Fruit fly (Drosophila melanogaster) whole organism, embryonic: ENCODE measurements around the gene sra.
A peak's percentile ranks its signal among the peaks of the same experiment; 100 is the strongest.

Experiments used
- Asciz ChIP-seq: fragments of 200-800 bp; sonication (Bioruptor generic); optimal IDR thresholded peaks from 2 replicates; lab custom pipeline; 2017; ENCODE audit warnings: missing biosample characterization, mild to moderate bottlenecking, missing genetic modification characterization, missing genetic modification reagents
- Blimp-1 ChIP-seq: fragments of 200-800 bp; sonication (Bioruptor generic); optimal IDR thresholded peaks from 3 replicates; lab custom pipeline; 2018; ENCODE audit warnings: missing biosample characterization, missing genetic modification characterization, mild to moderate bottlenecking, moderate library complexity, missing genetic modification reagents
- CG10543 ChIP-seq: fragments of 200-800 bp; sonication (Bioruptor generic); optimal IDR thresholded peaks from 3 replicates; lab custom pipeline; 2017; ENCODE audit warnings: missing biosample characterization, mild to moderate bottlenecking, missing genetic modification characterization, moderate library complexity
- CG12391 ChIP-seq: fragments of 200-800 bp; sonication (Bioruptor generic); optimal IDR thresholded peaks from 3 replicates; lab custom pipeline; 2018; ENCODE audit warnings: missing biosample characterization, mild to moderate bottlenecking, missing genetic modification characterization, moderate library complexity
- CG12659 ChIP-seq: fragments of 200-800 bp; sonication (Bioruptor generic); optimal IDR thresholded peaks from 3 replicates; lab custom pipeline; 2017; ENCODE audit warnings: mild to moderate bottlenecking, missing biosample characterization, missing genetic modification reagents, missing genetic modification characterization
- CG13123 ChIP-seq: fragments of 200-800 bp; sonication (Bioruptor generic); optimal IDR thresholded peaks from 2 replicates; lab custom pipeline; 2016; ENCODE audit warnings: missing biosample characterization, missing genetic modification characterization
- CG1603 ChIP-seq: fragments of 200-800 bp; sonication (Bioruptor generic); optimal IDR thresholded peaks from 2 replicates; lab custom pipeline; 2019; ENCODE audit warnings: missing biosample characterization, mild to moderate bottlenecking, missing genetic modification characterization, moderate library complexity
- CG18599 ChIP-seq: fragments of 200-800 bp; sonication (Bioruptor generic); optimal IDR thresholded peaks from 3 replicates; lab custom pipeline; 2017; ENCODE audit warnings: missing biosample characterization, missing genetic modification characterization, mild to moderate bottlenecking, moderate library complexity, missing genetic modification reagents
- CG18764 ChIP-seq: fragments of 200-800 bp; sonication (Bioruptor generic); optimal IDR thresholded peaks from 3 replicates; lab custom pipeline; 2016; ENCODE audit warnings: missing biosample characterization, missing genetic modification characterization
- CG2875 ChIP-seq: fragments of 200-800 bp; sonication (Bioruptor generic); optimal IDR thresholded peaks from 2 replicates; lab custom pipeline; 2017; ENCODE audit warnings: missing biosample characterization, mild to moderate bottlenecking, missing genetic modification characterization, missing genetic modification reagents
- CG4617 ChIP-seq: fragments of 200-800 bp; sonication (Bioruptor generic); optimal IDR thresholded peaks from 3 replicates; lab custom pipeline; 2016; ENCODE audit warnings: missing biosample characterization, missing genetic modification characterization, borderline replicate concordance
- CG7357 ChIP-seq: fragments of 200-800 bp; sonication (Bioruptor generic); IDR thresholded peaks from 3 replicates; pipeline ENCODE4 v1.3.6; 2022; ENCODE audit warnings: missing biosample characterization, missing genetic modification characterization
- CG8765 ChIP-seq: fragments of 200-800 bp; sonication (Bioruptor generic); IDR thresholded peaks from 2 replicates; pipeline ENCODE4 v1.3.6; 2022; ENCODE audit warnings: missing biosample characterization, missing genetic modification characterization
- CG9817 ChIP-seq: fragments of 200-800 bp; sonication (Bioruptor generic); optimal IDR thresholded peaks from 2 replicates; lab custom pipeline; 2018; ENCODE audit warnings: missing biosample characterization, mild to moderate bottlenecking, missing genetic modification characterization, moderate library complexity
- CTCF ChIP-seq: fragments of 200-800 bp; sonication (Bioruptor generic); optimal IDR thresholded peaks from 2 replicates; lab custom pipeline; 2017; ENCODE audit warnings: missing biosample characterization, mild to moderate bottlenecking, missing genetic modification characterization, moderate library complexity
- CrebB ChIP-seq: fragments of 200-800 bp; sonication (Bioruptor generic); optimal IDR thresholded peaks from 3 replicates; lab custom pipeline; 2018; ENCODE audit warnings: missing biosample characterization, mild to moderate bottlenecking, missing genetic modification characterization
- Doc2 ChIP-seq: fragments of 200-800 bp; sonication (Bioruptor generic); IDR thresholded peaks from 2 replicates; pipeline ENCODE4 v1.3.6; 2022; ENCODE audit warnings: missing biosample characterization, missing genetic modification characterization
- GATAe ChIP-seq: fragments of 200-800 bp; sonication (Bioruptor generic); conservative IDR thresholded peaks from 2 replicates; pipeline ENCODE4 v1.3.6; 2022; ENCODE audit warnings: missing biosample characterization, missing genetic modification characterization
- Hand ChIP-seq: fragments of 200-800 bp; sonication (Bioruptor generic); optimal IDR thresholded peaks from 2 replicates; lab custom pipeline; 2017; ENCODE audit warnings: mild to moderate bottlenecking, missing biosample characterization, missing genetic modification reagents, missing genetic modification characterization
- Hr78 ChIP-seq, 2 experiments: fragments of 200-800 bp in 1 of 2; fragments of >200 bp in 1 of 2; sonication (Bioruptor generic) in 1 of 2; optimal IDR thresholded peaks; 2 replicates each; lab custom pipeline; 2017 to 2019; ENCODE audit warnings: missing biosample characterization in 2 of 2, missing genetic modification characterization in 2 of 2, mild to moderate bottlenecking in 1 of 2, moderate library complexity in 1 of 2
- Lhr ChIP-seq: fragments of 200-800 bp; sonication (Bioruptor generic); optimal IDR thresholded peaks from 3 replicates; lab custom pipeline; 2017; ENCODE audit warnings: mild to moderate bottlenecking, missing biosample characterization, missing genetic modification reagents, missing genetic modification characterization
- NC2β ChIP-seq: fragments of 200-800 bp; sonication (Bioruptor generic); optimal IDR thresholded peaks from 2 replicates; lab custom pipeline; 2016; ENCODE audit warnings: missing biosample characterization, missing genetic modification characterization
- NFAT ChIP-seq: fragments of 200-800 bp; sonication (Bioruptor generic); IDR thresholded peaks from 2 replicates; pipeline ENCODE4 v1.3.6; 2022; ENCODE audit warnings: missing biosample characterization, missing genetic modification characterization
- Nf-YB ChIP-seq: fragments of 200-800 bp; sonication (Bioruptor generic); optimal IDR thresholded peaks from 3 replicates; lab custom pipeline; 2019; ENCODE audit warnings: missing biosample characterization, mild to moderate bottlenecking, missing genetic modification characterization, moderate library complexity
- Rfx ChIP-seq: fragments of 200-800 bp; sonication (Bioruptor generic); IDR thresholded peaks from 2 replicates; pipeline ENCODE4 v1.3.6; 2022; ENCODE audit warnings: missing biosample characterization, missing genetic modification characterization
- Rx ChIP-seq: fragments of 200-800 bp; sonication (Bioruptor generic); IDR thresholded peaks from 2 replicates; pipeline ENCODE4 v1.3.6; 2022; ENCODE audit warnings: missing biosample characterization, missing genetic modification characterization
- Spps ChIP-seq: fragments of 200-800 bp; sonication (Bioruptor generic); optimal IDR thresholded peaks from 2 replicates; lab custom pipeline; 2018; ENCODE audit warnings: missing biosample characterization, mild to moderate bottlenecking, missing genetic modification characterization
- Taf1 ChIP-seq: fragments of 200-800 bp; sonication (Bioruptor generic); IDR thresholded peaks from 2 replicates; pipeline ENCODE4 v1.3.6; 2022; ENCODE audit warnings: missing biosample characterization, missing genetic modification characterization
- ato ChIP-seq: fragments of 200-800 bp; sonication (Bioruptor generic); IDR thresholded peaks from 2 replicates; pipeline ENCODE4 v1.3.6; 2022; ENCODE audit warnings: missing biosample characterization, missing genetic modification characterization; ENCODE audit not compliant: partially characterized antibody
- bab2 ChIP-seq: fragments of 200-800 bp; sonication (Bioruptor generic); optimal IDR thresholded peaks from 2 replicates; lab custom pipeline; 2016; ENCODE audit warnings: missing biosample characterization, missing genetic modification characterization
- bigmax ChIP-seq: fragments of 200-800 bp; sonication (Bioruptor generic); optimal IDR thresholded peaks from 2 replicates; lab custom pipeline; 2018; ENCODE audit warnings: missing biosample characterization, mild to moderate bottlenecking, missing genetic modification characterization
- chinmo ChIP-seq: fragments of 200-800 bp; sonication (Bioruptor generic); IDR thresholded peaks from 4 replicates; pipeline ENCODE4 v1.3.6; 2022; ENCODE audit warnings: missing biosample characterization, missing genetic modification characterization; ENCODE audit not compliant: partially characterized antibody
- chn ChIP-seq: fragments of 200-800 bp; sonication (Bioruptor generic); optimal IDR thresholded peaks from 2 replicates; lab custom pipeline; 2016; ENCODE audit warnings: missing biosample characterization, missing genetic modification characterization
- crp ChIP-seq, 2 experiments: fragments of 200-800 bp; sonication (Bioruptor generic); optimal IDR thresholded peaks; 2 replicates in 1 of 2; 3 replicates in 1 of 2; lab custom pipeline; 2017; ENCODE audit warnings: missing biosample characterization in 2 of 2, missing genetic modification characterization in 2 of 2, mild to moderate bottlenecking in 1 of 2, moderate library complexity in 1 of 2
- cwo ChIP-seq: fragments of 200-800 bp; sonication (Bioruptor generic); optimal IDR thresholded peaks from 3 replicates; lab custom pipeline; 2017; ENCODE audit warnings: missing biosample characterization, missing genetic modification characterization, mild to moderate bottlenecking, moderate library complexity, missing genetic modification reagents
- da ChIP-seq: fragments of 200-800 bp; sonication (Bioruptor generic); optimal IDR thresholded peaks from 2 replicates; lab custom pipeline; 2016; ENCODE audit warnings: missing biosample characterization, missing genetic modification characterization
- knrl ChIP-seq: fragments of 200-800 bp; sonication (Bioruptor generic); IDR thresholded peaks from 3 replicates; pipeline ENCODE4 v1.3.6; 2022; ENCODE audit warnings: missing biosample characterization, missing genetic modification characterization; ENCODE audit not compliant: partially characterized antibody
- maf-S ChIP-seq: fragments of 200-800 bp; sonication (Bioruptor generic); optimal IDR thresholded peaks from 2 replicates; lab custom pipeline; 2016; ENCODE audit warnings: missing biosample characterization, missing genetic modification characterization
- mam ChIP-seq: fragments of 200-800 bp; sonication (Bioruptor generic); optimal IDR thresholded peaks from 3 replicates; lab custom pipeline; 2016; ENCODE audit warnings: missing biosample characterization, missing genetic modification characterization
- nerfin-2 ChIP-seq: fragments of 200-800 bp; sonication (Bioruptor generic); IDR thresholded peaks from 2 replicates; pipeline ENCODE4 v1.3.6; 2022; ENCODE audit warnings: missing biosample characterization, missing genetic modification characterization; ENCODE audit not compliant: partially characterized antibody
- oc ChIP-seq: fragments of 200-800 bp; sonication (Bioruptor generic); optimal IDR thresholded peaks from 2 replicates; lab custom pipeline; 2018; ENCODE audit warnings: missing biosample characterization, mild to moderate bottlenecking, missing genetic modification characterization, moderate library complexity
- p53 ChIP-seq: fragments of 200-800 bp; sonication (Bioruptor generic); optimal IDR thresholded peaks from 2 replicates; lab custom pipeline; 2016; ENCODE audit warnings: missing biosample characterization, missing genetic modification characterization
- ranshi ChIP-seq: fragments of 200-800 bp; sonication (Bioruptor generic); IDR thresholded peaks from 2 replicates; pipeline ENCODE4 v1.3.6; 2022; ENCODE audit warnings: missing biosample characterization, missing genetic modification characterization
- run ChIP-seq: fragments of 200-800 bp; sonication (Bioruptor generic); optimal IDR thresholded peaks from 3 replicates; lab custom pipeline; 2018; ENCODE audit warnings: missing biosample characterization, mild to moderate bottlenecking, missing genetic modification characterization
- sna ChIP-seq: fragments of 200-800 bp; sonication (Bioruptor generic); IDR thresholded peaks from 2 replicates; pipeline ENCODE4 v1.3.6; 2022; ENCODE audit warnings: missing biosample characterization, missing genetic modification characterization; ENCODE audit not compliant: partially characterized antibody
- ssp ChIP-seq: fragments of 200-800 bp; sonication (Bioruptor generic); IDR thresholded peaks from 2 replicates; pipeline ENCODE4 v1.3.6; 2022; ENCODE audit warnings: missing biosample characterization, missing genetic modification characterization
- tgo ChIP-seq: fragments of 200-800 bp; sonication (Bioruptor generic); IDR thresholded peaks from 3 replicates; pipeline ENCODE4 v1.3.6; 2022; ENCODE audit warnings: missing biosample characterization, missing genetic modification characterization
- vnd ChIP-seq: fragments of 200-800 bp; sonication (Bioruptor generic); IDR thresholded peaks from 3 replicates; pipeline ENCODE4 v1.3.6; 2022; ENCODE audit warnings: missing biosample characterization, missing genetic modification characterization; ENCODE audit not compliant: partially characterized antibody
- wor ChIP-seq: fragments of 200-800 bp; sonication (Bioruptor generic); IDR thresholded peaks from 2 replicates; pipeline ENCODE4 v1.3.6; 2022; ENCODE audit warnings: missing biosample characterization, missing genetic modification characterization

The sra gene

dm6 chr3R:16157564-16158242 lies 29.1 kb upstream of the sra start (continued):
- TF ChIP-seq CrebB (tag; lab: Kevin White, UChicago) (no peak), CTCF (GFP tag; lab: Kevin White, UChicago) (no peak), wor (GFP tag; lab: Robert Waterston, UW) (no peak), CG7357 (no peak), Doc2 (no peak), Asciz (GFP tag; lab: Kevin White, UChicago) (peak; percentile 37), sna (GFP tag; lab: Robert Waterston, UW) (no peak), nerfin-2 (GFP tag; lab: Robert Waterston, UW) (no peak), CG8765 (GFP tag; lab: Robert Waterston, UW) (no peak), CG13123 (GFP tag; lab: Kevin White, UChicago) (no peak), tgo (GFP tag; lab: Robert Waterston, UW) (peak; percentile 50; the same call in 2 of the 3 replicates), chinmo (peak; percentile 91; the same call in 2 of the 4 replicates), maf-S (GFP tag; lab: Kevin White, UChicago) (no peak), ato (GFP tag; lab: Robert Waterston, UW) (no peak), bigmax (GFP tag; lab: Kevin White, UChicago) (no peak), ranshi (no peak), run (no peak), Nf-YB (GFP tag; lab: Kevin White, UChicago) (peak; percentile 35), CG4617 (no peak), knrl (GFP tag; lab: Robert Waterston, UW) (no peak; the same call in 2 of the 3 replicates), Rx (no peak), Spps (tag; lab: Kevin White, UChicago) (no peak), ssp (GFP tag; lab: Robert Waterston, UW) (peak; percentile 39; the same call in 1 of the 2 replicates), CG10543 (GFP tag; lab: Kevin White, UChicago) (peak; percentile 72), da (GFP tag; lab: Kevin White, UChicago) (no peak), Rfx (GFP tag; lab: Robert Waterston, UW) (peak; percentile 36), p53 (GFP tag; lab: Kevin White, UChicago) (no peak), Blimp-1 (GFP tag; lab: Kevin White, UChicago) (no peak), Lhr (no peak), bab2 (GFP tag; lab: Kevin White, UChicago) (no peak), chn (GFP tag; lab: Kevin White, UChicago) (no peak), CG9817 (peak; percentile 31), CG12659 (peak; percentile 53), CG18764 (GFP tag; lab: Kevin White, UChicago) (no peak), NFAT (GFP tag; lab: Robert Waterston, UW) (no peak), Taf1 (no peak), GATAe (GFP tag; lab: Robert Waterston, UW) (no peak), mam (GFP tag; lab: Kevin White, UChicago) (peak; percentile 11), cwo (GFP tag; lab: Kevin White, UChicago) (no peak), CG18599 (GFP tag; lab: Kevin White, UChicago) (peak; percentile 63), CG12391 (tag; lab: Kevin White, UChicago) (peak; percentile 53), Hr78 (GFP tag; optimal IDR thresholded peaks at IDR 0.05; lab: Kevin White, UChicago) (no peak), crp (GFP tag; optimal IDR thresholded peaks at IDR 0.05; lab: Kevin White, UChicago) (no peak), Hand (GFP tag; lab: Kevin White, UChicago) (no peak), CG1603 (tag; lab: Kevin White, UChicago) (no peak), oc (peak; percentile 21), CG2875 (no peak), NC2β (no peak), vnd (GFP tag; lab: Robert Waterston, UW) (no peak)
